Worm (Caenorhabditis elegans) whole organism, L3 larva: Measurements from ENCODE around the gene ZC404.16.
A peak's percentile ranks its signal among the peaks of the same experiment; 100 is the strongest.

ENCODE experiments used
- R02D3.7 ChIP-seq: fragments of 150-350 bp; optimal IDR thresholded peaks from 2 replicates; lab custom pipeline; 2014; ENCODE audit warnings: missing biosample characterization, missing genetic modification characterization
- ama-1 ChIP-seq: fragments of 150-350 bp; optimal IDR thresholded peaks from 2 replicates; lab custom pipeline; 2018
- ceh-16 ChIP-seq: sonication (generic microtip); optimal IDR thresholded peaks from 2 replicates; lab custom pipeline; 2017; ENCODE audit warnings: missing biosample characterization, missing genetic modification characterization
- ceh-28 ChIP-seq: fragments of 150-350 bp; optimal IDR thresholded peaks from 2 replicates; lab custom pipeline; 2014; ENCODE audit warnings: missing biosample characterization, missing genetic modification reagents, missing genetic modification characterization
- ceh-82 ChIP-seq: fragments of 150-350 bp; optimal IDR thresholded peaks from 2 replicates; lab custom pipeline; 2014; ENCODE audit warnings: missing biosample characterization, missing genetic modification characterization
- ceh-9 ChIP-seq: sonication (generic microtip); optimal IDR thresholded peaks from 2 replicates; lab custom pipeline; 2018; ENCODE audit warnings: missing biosample characterization, missing genetic modification characterization
- daf-12 ChIP-seq: fragments of 150-350 bp; optimal IDR thresholded peaks from 2 replicates; lab custom pipeline; 2014; ENCODE audit warnings: missing biosample characterization, missing genetic modification reagents, missing genetic modification characterization
- egl-5 ChIP-seq: fragments of 150-350 bp; optimal IDR thresholded peaks from 2 replicates; lab custom pipeline; 2017; ENCODE audit warnings: missing biosample characterization, missing genetic modification reagents, missing genetic modification characterization, inconsistent platforms
- elt-1 ChIP-seq: fragments of 150-350 bp; optimal IDR thresholded peaks from 2 replicates; lab custom pipeline; 2014; ENCODE audit warnings: missing biosample characterization, missing genetic modification characterization
- elt-2 ChIP-seq: sonication (generic microtip); optimal IDR thresholded peaks from 2 replicates; lab custom pipeline; 2016; ENCODE audit warnings: missing genetic modification reagents, mild to moderate bottlenecking, missing genetic modification characterization, missing compliant biosample characterization
- elt-3 ChIP-seq, 3 experiments: fragments of 150-350 bp in 1 of 3; sonication (generic microtip) in 2 of 3; optimal IDR thresholded peaks; 2 replicates in 2 of 3; 4 replicates in 1 of 3; lab custom pipeline; 2014 to 2017; ENCODE audit warnings: missing biosample characterization in 3 of 3, missing genetic modification characterization in 3 of 3
- eor-1 ChIP-seq, 2 experiments: fragments of 150-350 bp; optimal IDR thresholded peaks; 2 replicates each; lab custom pipeline; 2014 to 2018; ENCODE audit warnings: missing biosample characterization in 2 of 2, missing genetic modification characterization in 2 of 2
- fkh-10 ChIP-seq: sonication (generic microtip); optimal IDR thresholded peaks from 2 replicates; lab custom pipeline; 2017; ENCODE audit warnings: missing biosample characterization, missing genetic modification reagents, missing genetic modification characterization
- fkh-2 ChIP-seq: fragments of 150-350 bp; optimal IDR thresholded peaks from 2 replicates; lab custom pipeline; 2014; ENCODE audit warnings: missing biosample characterization, missing genetic modification reagents, missing genetic modification characterization
- hmg-11 ChIP-seq: sonication (generic microtip); optimal IDR thresholded peaks from 2 replicates; lab custom pipeline; 2016; ENCODE audit warnings: missing genetic modification characterization, missing compliant biosample characterization
- jun-1 ChIP-seq: fragments of 150-350 bp; optimal IDR thresholded peaks from 2 replicates; lab custom pipeline; 2014; ENCODE audit warnings: missing biosample characterization, missing genetic modification reagents, missing genetic modification characterization
- lin-39 ChIP-seq: fragments of 150-350 bp; optimal IDR thresholded peaks from 2 replicates; lab custom pipeline; 2018; ENCODE audit warnings: missing biosample characterization, missing genetic modification reagents, missing genetic modification characterization
- lsy-12 ChIP-seq: sonication (generic microtip); optimal IDR thresholded peaks from 2 replicates; lab custom pipeline; 2016; ENCODE audit warnings: mild to moderate bottlenecking, missing genetic modification characterization, missing compliant biosample characterization
- mdl-1 ChIP-seq: fragments of 150-350 bp; optimal IDR thresholded peaks from 2 replicates; lab custom pipeline; 2014; ENCODE audit warnings: missing biosample characterization, missing genetic modification characterization
- nfya-1 ChIP-seq: sonication (generic microtip); optimal IDR thresholded peaks from 2 replicates; lab custom pipeline; 2017; ENCODE audit warnings: missing genetic modification characterization, mild to moderate bottlenecking, missing compliant biosample characterization, antibody characterized with exemption, moderate library complexity; ENCODE audit not compliant: insufficient read depth
- nhr-11 ChIP-seq: fragments of 150-350 bp; optimal IDR thresholded peaks from 2 replicates; lab custom pipeline; 2014; ENCODE audit warnings: missing biosample characterization, missing genetic modification characterization
- nhr-12 ChIP-seq: fragments of 150-350 bp; optimal IDR thresholded peaks from 2 replicates; lab custom pipeline; 2014; ENCODE audit warnings: missing biosample characterization, missing genetic modification characterization
- nhr-23 ChIP-seq: fragments of 150-350 bp; optimal IDR thresholded peaks from 2 replicates; lab custom pipeline; 2014; ENCODE audit warnings: missing biosample characterization, missing genetic modification reagents, missing genetic modification characterization
- nhr-237 ChIP-seq: fragments of 150-350 bp; optimal IDR thresholded peaks from 2 replicates; lab custom pipeline; 2014; ENCODE audit warnings: missing biosample characterization, missing genetic modification characterization
- nhr-25 ChIP-seq: sonication (generic microtip); optimal IDR thresholded peaks from 2 replicates; lab custom pipeline; 2017; ENCODE audit warnings: missing biosample characterization, missing genetic modification characterization
- nhr-28 ChIP-seq: fragments of 150-350 bp; optimal IDR thresholded peaks from 2 replicates; lab custom pipeline; 2014; ENCODE audit warnings: missing biosample characterization, missing genetic modification characterization
- nhr-43 ChIP-seq: sonication (generic microtip); optimal IDR thresholded peaks from 2 replicates; lab custom pipeline; 2016; ENCODE audit warnings: mild to moderate bottlenecking, missing genetic modification characterization, missing compliant biosample characterization; ENCODE audit not compliant: poor library complexity, severe bottlenecking
- nhr-76 ChIP-seq: fragments of 150-350 bp; sonication (generic microtip); optimal IDR thresholded peaks from 5 replicates; lab custom pipeline; 2014; ENCODE audit warnings: missing biosample characterization, missing genetic modification characterization
- nhr-77 ChIP-seq: fragments of 150-350 bp; optimal IDR thresholded peaks from 2 replicates; lab custom pipeline; 2014; ENCODE audit warnings: missing biosample characterization, missing genetic modification characterization
- pqm-1 ChIP-seq: fragments of 150-350 bp; optimal IDR thresholded peaks from 2 replicates; lab custom pipeline; 2017; ENCODE audit warnings: missing biosample characterization, missing genetic modification characterization, inconsistent platforms
- sea-2 ChIP-seq: fragments of 150-350 bp; sonication (generic microtip); optimal IDR thresholded peaks from 4 replicates; lab custom pipeline; 2014; ENCODE audit warnings: missing biosample characterization, missing genetic modification reagents, missing genetic modification characterization
- skn-1 ChIP-seq: fragments of 150-350 bp; optimal IDR thresholded peaks from 2 replicates; lab custom pipeline; 2014; ENCODE audit warnings: missing biosample characterization, missing genetic modification characterization
- tbx-2 ChIP-seq: sonication (generic microtip); optimal IDR thresholded peaks from 2 replicates; lab custom pipeline; 2016; ENCODE audit warnings: mild to moderate bottlenecking, missing genetic modification characterization, missing compliant biosample characterization
- zag-1 ChIP-seq: fragments of 150-350 bp; optimal IDR thresholded peaks from 2 replicates; lab custom pipeline; 2014; ENCODE audit warnings: missing biosample characterization, missing genetic modification characterization
- ztf-11 ChIP-seq: fragments of 150-350 bp; optimal IDR thresholded peaks from 2 replicates; lab custom pipeline; 2014; ENCODE audit warnings: missing biosample characterization, missing genetic modification characterization

Gene ZC404.16

ce11 chrV:6773735-6774134, at the start of gene ZC404.16:
Gene ZC404.16 (minus strand): TSS chrV:6773835.
- TF ChIP-seq daf-12 (tag; lab: Kevin White, UChicago) (no peak), nhr-12 (no peak), hmg-11 (tag; lab: Kevin White, UChicago) (no peak), elt-2 (no peak), nhr-25 (tag; lab: Kevin White, UChicago) (no peak), mdl-1 (tag; lab: Kevin White, UChicago) (no peak), pqm-1 (tag; lab: Kevin White, UChicago) (no peak), sea-2 (GFP tag; lab: Kevin White, UChicago) (no peak), eor-1 (tag; optimal IDR thresholded peaks at IDR 0.05; lab: Kevin White, UChicago) (no peak), nhr-77 (tag; lab: Kevin White, UChicago) (no peak), ztf-11 (no peak)

- no peak for TF ChIP-seq zag-1
- no peak for TF ChIP-seq fkh-10 (GFP tag; lab: Kevin White, UChicago)
- TF ChIP-seq ceh-9, result no peak
- peak; percentile 92 for TF ChIP-seq elt-2
- TF ChIP-seq pqm-1 (tag; lab: Kevin White, UChicago), result peak; percentile 84
- no peak for TF ChIP-seq jun-1 (tag; lab: Kevin White, UChicago)
- no peak for TF ChIP-seq egl-5 (tag; lab: Kevin White, UChicago)
These were observed 49.8 kb upstream of the ZC404.16 start for ce11 chrV:6823432-6823831.

ce11 chrV:6821509-6821908, 47.9 kb upstream of the ZC404.16 start, which contains the start of gene T15B7.8:
Gene T15B7.8 (plus strand): TSS chrV:6821809.
- TF ChIP-seq ceh-82 (tag; lab: Kevin White, UChicago), result no peak
- no peak for TF ChIP-seq nhr-11
- TF ChIP-seq pqm-1 (tag; lab: Kevin White, UChicago), result no peak
- no peak for TF ChIP-seq egl-5 (tag; lab: Kevin White, UChicago)
- TF ChIP-seq elt-1, result no peak
- TF ChIP-seq jun-1 (tag; lab: Kevin White, UChicago), result no peak
- no peak for TF ChIP-seq nfya-1
- no peak for TF ChIP-seq ceh-16 (tag; lab: Kevin White, UChicago)
- no peak for TF ChIP-seq fkh-2 (tag; lab: Kevin White, UChicago)
- no peak for TF ChIP-seq R02D3.7 (tag; lab: Kevin White, UChicago)
- TF ChIP-seq ceh-28 (tag; lab: Kevin White, UChicago), result no peak
- TF ChIP-seq lin-39, result no peak
- TF ChIP-seq elt-3 (tag; optimal IDR thresholded peaks at IDR 0.05; lab: Kevin White, UChicago), result no peak
- TF ChIP-seq, all 47 proteins: peak for 0

ce11 chrV:6819812-6820211, 46.2 kb upstream of the ZC404.16 start, which contains the start of gene dmsr-13:
Gene dmsr-13 (minus strand): TSS chrV:6819912.
- TF ChIP-seq daf-12 (tag; lab: Kevin White, UChicago), result no peak
- TF ChIP-seq ama-1 (lab: Kevin White, UChicago), result no peak
- TF ChIP-seq skn-1 (tag; lab: Kevin White, UChicago), result no peak
- TF ChIP-seq tbx-2 (tag; lab: Kevin White, UChicago), result no peak
- TF ChIP-seq nhr-28, result no peak
- TF ChIP-seq lsy-12 (tag; lab: Kevin White, UChicago), result no peak
- no peak for TF ChIP-seq nhr-23 (tag; lab: Kevin White, UChicago)
- no peak for TF ChIP-seq nhr-11
- TF ChIP-seq sea-2 (GFP tag; lab: Kevin White, UChicago), result no peak

ce11 chrV:6817184-6817583, 43.5 kb upstream of the ZC404.16 start, which contains the start of gene dmsr-14:
Gene dmsr-14 (minus strand): TSS chrV:6817284.
- no peak for TF ChIP-seq nhr-28
- TF ChIP-seq zag-1, result no peak
- TF ChIP-seq pqm-1 (tag; lab: Kevin White, UChicago), result no peak
- TF ChIP-seq ama-1 (lab: Kevin White, UChicago), result no peak
- TF ChIP-seq nhr-43 (tag; lab: Kevin White, UChicago), result no peak
- TF ChIP-seq R02D3.7 (tag; lab: Kevin White, UChicago), result no peak
- no peak for TF ChIP-seq nhr-237 (tag; lab: Kevin White, UChicago)
- no peak for TF ChIP-seq nhr-76 (tag; lab: Kevin White, UChicago)
- no peak for TF ChIP-seq ztf-11
- TF ChIP-seq nhr-12, result no peak
- TF ChIP-seq, all 47 proteins: peak for 0
